Worm (Caenorhabditis elegans): ENCODE data around the gene acs-22.

The acs-22 gene

DNA sequence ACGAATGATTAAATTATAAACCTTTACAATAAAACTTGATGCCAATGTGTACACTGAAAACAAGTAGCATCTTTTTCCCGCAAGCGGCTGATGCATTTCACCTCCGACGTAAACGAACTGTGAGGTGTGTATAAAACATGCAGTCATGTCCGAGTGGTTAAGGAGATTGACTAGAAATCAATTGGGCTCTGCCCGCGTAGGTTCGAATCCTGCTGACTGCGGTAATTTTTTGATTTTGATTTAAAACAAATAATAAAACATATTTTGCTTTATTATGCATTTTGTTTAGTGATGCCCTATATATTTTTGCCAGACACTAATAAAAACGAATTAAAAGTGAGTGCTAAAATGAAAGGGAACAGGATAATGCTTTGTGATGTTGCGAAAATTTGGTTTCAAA lies 40.5 kb downstream of the acs-22 start (continued):
- TF ChIP-seq cnd-1 (tag; optimal IDR thresholded peaks at IDR 0.05) (no peak), elt-3 (tag; optimal IDR thresholded peaks at IDR 0.05) (no peak), nhr-76 (tag; optimal IDR thresholded peaks at IDR 0.05) (no peak)

DNA sequence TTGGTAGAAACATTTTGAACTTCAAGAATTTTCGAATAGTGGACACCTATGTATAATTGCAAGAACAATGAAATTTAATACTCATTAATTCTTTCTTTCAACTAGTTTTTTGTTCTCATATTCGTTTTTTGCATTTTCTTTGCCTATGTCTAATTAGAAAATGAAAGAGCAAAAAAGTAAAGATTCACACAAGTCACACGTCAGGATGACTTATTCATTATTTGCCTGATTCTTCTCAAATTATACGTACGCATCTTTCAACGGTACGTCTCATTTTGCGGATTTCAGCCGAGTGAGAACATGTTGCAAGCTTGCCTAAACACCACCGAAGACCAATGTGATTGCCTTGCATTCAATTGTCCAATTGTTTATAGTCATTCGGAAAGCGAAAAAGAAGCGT lies 49.7 kb downstream of the acs-22 start, which contains the start of gene nmur-1:
nmur-1 (plus strand) TSS at position 301 of the 400 bp plus-strand sequence.
- TF ChIP-seq flh-1 (GFP tag; optimal IDR thresholded peaks at IDR 0.05), result no peak
- no peak for TF ChIP-seq drap-1 (GFP tag; optimal IDR thresholded peaks at IDR 0.05)
- no peak for TF ChIP-seq nhr-2 (tag; optimal IDR thresholded peaks at IDR 0.05)
- no peak for TF ChIP-seq nhr-237 (tag; optimal IDR thresholded peaks at IDR 0.05)
- TF ChIP-seq unc-39 (tag; optimal IDR thresholded peaks at IDR 0.05), result no peak
- TF ChIP-seq blmp-1 (tag; optimal IDR thresholded peaks at IDR 0.05), result no peak
- no peak for TF ChIP-seq ces-1 (GFP tag; optimal IDR thresholded peaks at IDR 0.05)
- no peak for TF ChIP-seq ztf-11 (tag; optimal IDR thresholded peaks at IDR 0.05)

DNA sequence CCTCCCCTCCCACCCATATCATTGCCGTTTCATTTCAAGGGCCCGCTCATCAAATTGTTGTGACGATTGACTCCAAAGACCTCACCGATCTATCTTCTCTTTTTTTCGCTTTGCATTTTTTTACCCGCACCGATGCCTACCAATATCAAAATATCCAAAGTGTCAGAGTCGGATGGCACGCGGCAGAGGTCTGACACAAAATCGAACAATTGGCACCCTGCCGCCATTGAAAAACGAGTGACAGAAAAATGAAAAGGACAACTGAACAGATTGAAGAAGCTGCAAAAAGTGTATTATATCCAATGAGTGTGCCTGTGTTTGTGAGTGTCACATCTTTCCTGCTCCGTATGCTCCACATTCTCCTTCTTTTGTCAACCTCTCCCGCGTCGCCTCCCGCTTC lies 55.5 kb downstream of the acs-22 start:
- TF ChIP-seq hlh-1 (tag; optimal IDR thresholded peaks at IDR 0.05) (peak; percentile 28), sem-2 (GFP tag; optimal IDR thresholded peaks at IDR 0.05) (no peak), unc-120 (tag; optimal IDR thresholded peaks at IDR 0.05; ENCODE audit: poor library complexity, severe bottlenecking) (peak; percentile 54), unc-62 (GFP tag; optimal IDR thresholded peaks at IDR 0.05) (peak; percentile 85), sptf-1 (tag; optimal IDR thresholded peaks at IDR 0.05) (no peak), zip-8 (tag; optimal IDR thresholded peaks at IDR 0.05) (no peak)

DNA sequence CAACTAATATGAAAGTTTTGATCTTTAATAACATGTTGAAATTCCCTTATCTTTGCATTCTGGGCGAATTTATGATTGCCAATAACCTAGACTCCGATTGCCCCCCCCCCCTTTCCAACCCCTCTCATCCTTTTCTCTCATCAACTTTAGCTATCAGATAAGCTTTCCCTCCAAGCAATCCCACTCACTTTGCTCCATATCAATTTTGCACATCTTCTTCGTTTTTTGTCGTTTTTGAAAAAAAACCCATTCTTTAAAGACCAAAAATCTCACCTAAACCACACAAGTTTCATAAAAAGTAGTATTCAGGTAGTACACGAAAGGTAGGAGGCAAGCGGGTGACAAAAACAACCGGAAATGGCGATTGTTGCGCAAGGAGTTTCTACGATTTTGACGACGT lies 56.8 kb downstream of the acs-22 start, which contains the start of gene twk-18:
twk-18 (plus strand) TSS at position 301 of the 400 bp plus-strand sequence.
- TF ChIP-seq mls-2 (tag; optimal IDR thresholded peaks at IDR 0.05) (no peak), ceh-39 (tag; optimal IDR thresholded peaks at IDR 0.05) (no peak), nhr-12 (tag; optimal IDR thresholded peaks at IDR 0.05) (no peak), pha-4 (tag; optimal IDR thresholded peaks at IDR 0.05) (no peak), nhr-2 (tag; optimal IDR thresholded peaks at IDR 0.05) (no peak), ceh-43 (GFP tag; optimal IDR thresholded peaks at IDR 0.05) (no peak), mep-1 (tag; optimal IDR thresholded peaks at IDR 0.05) (no peak), bed-3 (GFP tag; optimal IDR thresholded peaks at IDR 0.05) (no peak), nhr-76 (tag; optimal IDR thresholded peaks at IDR 0.05) (no peak), nhr-28 (tag; optimal IDR thresholded peaks at IDR 0.05) (no peak), nhr-237 (tag; optimal IDR thresholded peaks at IDR 0.05) (no peak), ztf-11 (tag; optimal IDR thresholded peaks at IDR 0.05) (no peak), cnd-1 (tag; optimal IDR thresholded peaks at IDR 0.05) (no peak), snpc-4 (tag; optimal IDR thresholded peaks at IDR 0.05) (no peak), drap-1 (GFP tag; optimal IDR thresholded peaks at IDR 0.05) (no peak), ceh-83 (GFP tag; optimal IDR thresholded peaks at IDR 0.05) (no peak), mab-5 (tag; optimal IDR thresholded peaks at IDR 0.05) (no peak)
